Fruit fly (Drosophila melanogaster) whole organism, prepupa: Measurements from ENCODE around the gene Npc2d.

Source experiments
- Blimp-1 ChIP-seq: fragments of 200-800 bp; sonication (Bioruptor generic); optimal IDR thresholded peaks from 3 replicates; lab custom pipeline; 2017; ENCODE audit warnings: missing biosample characterization, missing genetic modification characterization, mild to moderate bottlenecking, moderate library complexity, missing genetic modification reagents
- CG10631 ChIP-seq: fragments of 200-800 bp; sonication (Bioruptor generic); optimal IDR thresholded peaks from 2 replicates; lab custom pipeline; 2016; ENCODE audit warnings: missing biosample characterization, missing genetic modification characterization
- CG10669 ChIP-seq: fragments of 200-800 bp; sonication (Bioruptor generic); optimal IDR thresholded peaks from 3 replicates; lab custom pipeline; 2018; ENCODE audit warnings: missing biosample characterization, mild to moderate bottlenecking, missing genetic modification characterization, moderate library complexity
- CG11762 ChIP-seq: fragments of 200-800 bp; sonication (Bioruptor generic); optimal IDR thresholded peaks from 3 replicates; lab custom pipeline; 2016; ENCODE audit warnings: missing biosample characterization, missing genetic modification characterization; ENCODE audit not compliant: insufficient read depth
- CG11902 ChIP-seq: fragments of 200-800 bp; sonication (Bioruptor generic); optimal IDR thresholded peaks from 3 replicates; lab custom pipeline; 2016; ENCODE audit warnings: missing biosample characterization, missing genetic modification characterization
- CG15336 ChIP-seq: fragments of 200-800 bp; sonication (Bioruptor generic); IDR thresholded peaks from 2 replicates; pipeline ENCODE4 v1.3.6; 2022; ENCODE audit warnings: missing biosample characterization, missing genetic modification characterization
- CG1621 ChIP-seq: fragments of 200-800 bp; sonication (Bioruptor generic); optimal IDR thresholded peaks from 3 replicates; lab custom pipeline; 2018; ENCODE audit warnings: missing biosample characterization, mild to moderate bottlenecking, missing genetic modification characterization
- CG16779 ChIP-seq: fragments of 200-800 bp; sonication (Bioruptor generic); optimal IDR thresholded peaks from 3 replicates; lab custom pipeline; 2017; ENCODE audit warnings: missing biosample characterization, mild to moderate bottlenecking, missing genetic modification characterization
- CG3032 ChIP-seq: fragments of 200-800 bp; optimal IDR thresholded peaks from 2 replicates; lab custom pipeline; 2019; ENCODE audit warnings: missing biosample characterization, mild to moderate bottlenecking, missing genetic modification characterization, moderate library complexity
- CG31627 ChIP-seq: fragments of 200-800 bp; sonication (Bioruptor generic); optimal IDR thresholded peaks from 3 replicates; lab custom pipeline; 2016; ENCODE audit warnings: missing biosample characterization, missing genetic modification characterization
- CG32006 ChIP-seq: fragments of 200-800 bp; sonication (Bioruptor generic); optimal IDR thresholded peaks from 3 replicates; lab custom pipeline; 2017; ENCODE audit warnings: missing biosample characterization, mild to moderate bottlenecking, missing genetic modification characterization
- CG3919 ChIP-seq: fragments of 200-800 bp; sonication (Bioruptor generic); optimal IDR thresholded peaks from 3 replicates; lab custom pipeline; 2016; ENCODE audit warnings: missing biosample characterization, missing genetic modification characterization
- CG4318 ChIP-seq: fragments of 200-800 bp; sonication (Bioruptor generic); optimal IDR thresholded peaks from 3 replicates; lab custom pipeline; 2017; ENCODE audit warnings: missing biosample characterization, mild to moderate bottlenecking, missing genetic modification characterization
- CG6163 ChIP-seq: fragments of 200-800 bp; sonication (Bioruptor generic); IDR thresholded peaks from 3 replicates; pipeline ENCODE4 v1.3.6; 2022; ENCODE audit warnings: missing biosample characterization, missing genetic modification characterization
- CG6808 ChIP-seq: fragments of 200-800 bp; sonication (Bioruptor generic); optimal IDR thresholded peaks from 3 replicates; lab custom pipeline; 2017; ENCODE audit warnings: missing biosample characterization, missing genetic modification characterization, mild to moderate bottlenecking, moderate library complexity, missing genetic modification reagents
- CG8119 ChIP-seq: fragments of 200-800 bp; sonication (Bioruptor generic); IDR thresholded peaks from 3 replicates; pipeline ENCODE4 v1.3.6; 2022; ENCODE audit warnings: missing biosample characterization, missing genetic modification characterization
- CG8319 ChIP-seq: fragments of 200-800 bp; sonication (Bioruptor generic); optimal IDR thresholded peaks from 3 replicates; lab custom pipeline; 2016; ENCODE audit warnings: missing biosample characterization, missing genetic modification characterization
- CG8632 ChIP-seq: fragments of 200-800 bp; sonication (Bioruptor generic); optimal IDR thresholded peaks from 3 replicates; lab custom pipeline; 2016; ENCODE audit warnings: missing biosample characterization, missing genetic modification characterization
- Eip78C ChIP-seq: fragments of 200-800 bp; sonication (Bioruptor generic); peaks from one replicate; lab custom pipeline; 2016; ENCODE audit warnings: missing biosample characterization, missing genetic modification characterization
- Eip93F ChIP-seq: fragments of 200-800 bp; sonication (Bioruptor generic); optimal IDR thresholded peaks from 2 replicates; lab custom pipeline; 2016; ENCODE audit warnings: missing biosample characterization, mild to moderate bottlenecking, missing genetic modification characterization
- Ets21C ChIP-seq: fragments of 200-800 bp; sonication (Bioruptor generic); optimal IDR thresholded peaks from 3 replicates; lab custom pipeline; 2016; ENCODE audit warnings: missing biosample characterization, missing genetic modification characterization
- Ets96B ChIP-seq: fragments of 200-800 bp; optimal IDR thresholded peaks from 2 replicates; lab custom pipeline; 2019; ENCODE audit warnings: missing biosample characterization, mild to moderate bottlenecking, missing genetic modification characterization, moderate library complexity
- Gug ChIP-seq: fragments of 200-800 bp; sonication (Bioruptor generic); IDR thresholded peaks from 2 replicates; pipeline ENCODE4 v1.3.6; 2022; ENCODE audit warnings: missing biosample characterization, missing genetic modification characterization
- Hr38 ChIP-seq: sonication (Bioruptor generic); optimal IDR thresholded peaks from 2 replicates; lab custom pipeline; 2016; ENCODE audit warnings: missing biosample characterization, missing genetic modification characterization
- Hr39 ChIP-seq: fragments of 200-800 bp; sonication (Bioruptor generic); optimal IDR thresholded peaks from 2 replicates; lab custom pipeline; 2016; ENCODE audit warnings: missing biosample characterization, missing genetic modification characterization
- Lpt ChIP-seq: fragments of 200-800 bp; sonication (Bioruptor generic); optimal IDR thresholded peaks from 3 replicates; lab custom pipeline; 2016; ENCODE audit warnings: missing biosample characterization, missing genetic modification characterization
- Met ChIP-seq: fragments of 200-800 bp; sonication (Bioruptor generic); optimal IDR thresholded peaks from 3 replicates; lab custom pipeline; 2016; ENCODE audit warnings: missing biosample characterization, missing genetic modification characterization
- Sox102F ChIP-seq: fragments of 200-800 bp; sonication (Bioruptor generic); optimal IDR thresholded peaks from 2 replicates; lab custom pipeline; 2016; ENCODE audit warnings: missing biosample characterization, mild to moderate bottlenecking, missing genetic modification characterization
- Sox14 ChIP-seq: fragments of 200-800 bp; sonication (Bioruptor generic); optimal IDR thresholded peaks from 3 replicates; lab custom pipeline; 2016; ENCODE audit warnings: missing biosample characterization, missing genetic modification characterization
- Sox15 ChIP-seq: fragments of 200-800 bp; sonication (Bioruptor generic); optimal IDR thresholded peaks from 3 replicates; lab custom pipeline; 2016; ENCODE audit warnings: missing biosample characterization, missing genetic modification characterization
- achi ChIP-seq: fragments of 200-800 bp; sonication (Bioruptor generic); optimal IDR thresholded peaks from 3 replicates; lab custom pipeline; 2016; ENCODE audit warnings: missing biosample characterization, missing genetic modification characterization
- cyc ChIP-seq: fragments of 200-800 bp; sonication (Bioruptor generic); optimal IDR thresholded peaks from 3 replicates; lab custom pipeline; 2016; ENCODE audit warnings: missing biosample characterization, missing genetic modification characterization
- dac ChIP-seq: fragments of 200-800 bp; sonication (Bioruptor generic); optimal IDR thresholded peaks from 2 replicates; lab custom pipeline; 2017; ENCODE audit warnings: missing biosample characterization, mild to moderate bottlenecking, missing genetic modification characterization
- dsx ChIP-seq: fragments of 200-800 bp; optimal IDR thresholded peaks from 3 replicates; lab custom pipeline; 2019; ENCODE audit warnings: missing biosample characterization, mild to moderate bottlenecking, missing genetic modification characterization, moderate library complexity; ENCODE audit not compliant: poor library complexity, severe bottlenecking
- eg ChIP-seq: fragments of 200-800 bp; sonication (Bioruptor generic); IDR thresholded peaks from 3 replicates; pipeline ENCODE4 v1.3.6; 2022; ENCODE audit warnings: missing biosample characterization, missing genetic modification characterization
- esn ChIP-seq: fragments of 200-800 bp; sonication (Bioruptor generic); optimal IDR thresholded peaks from 2 replicates; lab custom pipeline; 2016; ENCODE audit warnings: missing biosample characterization, mild to moderate bottlenecking, missing genetic modification characterization, moderate library complexity
- fd85E ChIP-seq: fragments of 200-800 bp; sonication (Bioruptor generic); optimal IDR thresholded peaks from 3 replicates; lab custom pipeline; 2016; ENCODE audit warnings: missing biosample characterization, missing genetic modification characterization
- fkh ChIP-seq: fragments of 200-800 bp; sonication (Bioruptor generic); optimal IDR thresholded peaks from 3 replicates; lab custom pipeline; 2017; ENCODE audit warnings: missing biosample characterization, mild to moderate bottlenecking, missing genetic modification characterization, moderate library complexity
- lz ChIP-seq: fragments of 200-800 bp; sonication (Bioruptor generic); optimal IDR thresholded peaks from 3 replicates; lab custom pipeline; 2016; ENCODE audit warnings: missing biosample characterization, missing genetic modification characterization
- pdm3 ChIP-seq: fragments of 200-800 bp; sonication (Bioruptor generic); optimal IDR thresholded peaks from 3 replicates; lab custom pipeline; 2016; ENCODE audit warnings: missing biosample characterization, missing genetic modification characterization
- salr ChIP-seq, 2 experiments: fragments of 200-800 bp; sonication (Bioruptor generic); optimal IDR thresholded peaks; 3 replicates each; lab custom pipeline; 2016 to 2018; ENCODE audit warnings: missing biosample characterization in 2 of 2, missing genetic modification characterization in 2 of 2, mild to moderate bottlenecking in 1 of 2
- svp ChIP-seq: fragments of 200-800 bp; sonication (Bioruptor generic); peaks from one replicate; lab custom pipeline; 2016; ENCODE audit warnings: missing biosample characterization, missing genetic modification characterization
- topi ChIP-seq: fragments of 200-800 bp; sonication (Bioruptor generic); optimal IDR thresholded peaks from 3 replicates; lab custom pipeline; 2016; ENCODE audit warnings: missing biosample characterization, missing genetic modification characterization
- vri ChIP-seq: fragments of 200-800 bp; sonication (Bioruptor generic); optimal IDR thresholded peaks from 3 replicates; lab custom pipeline; 2016; ENCODE audit warnings: missing biosample characterization, mild to moderate bottlenecking, missing genetic modification characterization

Gene Npc2d

dm6 chr3R:10042664-10043372, 13.1 kb downstream of the Npc2d start, which contains the start of the genes Mical and CG3909 (continued):
- TF ChIP-seq salr (GFP tag; optimal IDR thresholded peaks at IDR 0.05; lab: Kevin White, UChicago) (peak in 1 of 2 experiments; percentile 82), CG8119 (GFP tag; lab: Robert Waterston, UW) (peak; percentile 85), Hr39 (GFP tag; lab: Kevin White, UChicago) (peak; percentile 69), CG11902 (GFP tag; lab: Kevin White, UChicago) (peak; percentile 38), dac (GFP tag; lab: Kevin White, UChicago) (no peak), dsx (GFP tag; lab: Kevin White, UChicago) (peak; percentile 77), lz (GFP tag; lab: Kevin White, UChicago) (peak; percentile 66), CG32006 (GFP tag; lab: Kevin White, UChicago) (peak; percentile 74), CG16779 (tag; lab: Kevin White, UChicago) (peak; percentile 62), Blimp-1 (GFP tag; lab: Kevin White, UChicago) (peak; percentile 39), esn (GFP tag; lab: Kevin White, UChicago) (peak; percentile 81), CG31627 (GFP tag; lab: Kevin White, UChicago) (peak; percentile 73), CG8319 (GFP tag; lab: Kevin White, UChicago) (peak; percentile 18), Sox15 (GFP tag; lab: Kevin White, UChicago) (peak; percentile 60), Ets96B (tag; lab: Kevin White, UChicago) (peak; percentile 82), vri (peak; percentile 69), Sox102F (peak; percentile 59), CG6163 (GFP tag; lab: Robert Waterston, UW) (peak; percentile 85), CG10669 (GFP tag; lab: Kevin White, UChicago) (peak; percentile 46), CG11762 (GFP tag; lab: Kevin White, UChicago) (peak; percentile 71), Lpt (GFP tag; lab: Kevin White, UChicago) (peak; percentile 57), achi (GFP tag; lab: Kevin White, UChicago) (peak; percentile 82), CG4318 (no peak), cyc (GFP tag; lab: Kevin White, UChicago) (peak; percentile 74), CG3032 (tag; lab: Kevin White, UChicago) (peak; percentile 86), Gug (GFP tag; lab: Robert Waterston, UW) (peak; percentile 76), CG15336 (peak; percentile 78)

dm6 chr3R:10042024-10042663, 13.7 kb downstream of the Npc2d start:
- TF ChIP-seq fkh (peak; percentile 22), CG3032 (tag; lab: Kevin White, UChicago) (no peak), esn (GFP tag; lab: Kevin White, UChicago) (peak; percentile 9), CG6163 (GFP tag; lab: Robert Waterston, UW) (peak; percentile 11; the same call in 1 of the 3 replicates)

- no peak for TF ChIP-seq CG10631 (GFP tag; lab: Kevin White, UChicago)
- TF ChIP-seq dsx (GFP tag; lab: Kevin White, UChicago), result no peak
- TF ChIP-seq CG6808, result no peak
- no peak for TF ChIP-seq CG16779 (tag; lab: Kevin White, UChicago)
- TF ChIP-seq Lpt (GFP tag; lab: Kevin White, UChicago), result no peak
- TF ChIP-seq CG8119 (GFP tag; lab: Robert Waterston, UW), result no peak
- no peak for TF ChIP-seq CG8632
- TF ChIP-seq CG4318, result no peak
- no peak for TF ChIP-seq Sox102F
- TF ChIP-seq fd85E (GFP tag; lab: Kevin White, UChicago), result no peak
- TF ChIP-seq Gug (GFP tag; lab: Robert Waterston, UW), result no peak
- TF ChIP-seq CG3919 (GFP tag; lab: Kevin White, UChicago), result no peak
- no peak for TF ChIP-seq eg (GFP tag; lab: Robert Waterston, UW)
- peak; percentile 59 for TF ChIP-seq vri
- TF ChIP-seq lz (GFP tag; lab: Kevin White, UChicago), result no peak
- no peak for TF ChIP-seq Eip78C
- no peak for TF ChIP-seq Met (GFP tag; lab: Kevin White, UChicago)
- no peak for TF ChIP-seq pdm3 (GFP tag; lab: Kevin White, UChicago)
- TF ChIP-seq Eip93F (GFP tag; lab: Kevin White, UChicago), result peak; percentile 60
- no peak for TF ChIP-seq CG1621 (tag; lab: Kevin White, UChicago)
- TF ChIP-seq Hr39 (GFP tag; lab: Kevin White, UChicago), result no peak
- peak; percentile 97 for TF ChIP-seq svp (GFP tag; lab: Kevin White, UChicago)
- TF ChIP-seq cyc (GFP tag; lab: Kevin White, UChicago), result no peak
- no peak for TF ChIP-seq Sox14 (GFP tag; lab: Kevin White, UChicago)
- no peak for TF ChIP-seq topi (GFP tag; lab: Kevin White, UChicago)
- no peak for TF ChIP-seq Ets21C
- TF ChIP-seq Hr38 (GFP tag; lab: Kevin White, UChicago), result no peak
Observed at dm6 chr3R:10040505-10040904, 15.4 kb downstream of the Npc2d start.
